Fruit fly (Drosophila melanogaster) whole organism, embryonic: ENCODE measurements around the gene CG8042.
A peak's percentile ranks its signal among the peaks of the same experiment; 100 is the strongest.

Source experiments
- CG10267 ChIP-seq: fragments of 200-800 bp; sonication (Bioruptor generic); optimal IDR thresholded peaks from 2 replicates; lab custom pipeline; 2018; ENCODE audit warnings: missing biosample characterization, mild to moderate bottlenecking, missing genetic modification characterization, moderate library complexity
- CG11560 ChIP-seq: fragments of 200-800 bp; sonication (Bioruptor generic); IDR thresholded peaks from 3 replicates; pipeline ENCODE4 v1.3.6; 2022; ENCODE audit warnings: missing biosample characterization, missing genetic modification characterization
- CG11696 ChIP-seq: fragments of 200-800 bp; sonication (Bioruptor generic); IDR thresholded peaks from 2 replicates; pipeline ENCODE4 v1.3.6; 2022; ENCODE audit warnings: missing biosample characterization, missing genetic modification characterization
- CG12769 ChIP-seq: fragments of 200-800 bp; sonication (Bioruptor generic); optimal IDR thresholded peaks from 2 replicates; lab custom pipeline; 2019; ENCODE audit warnings: missing biosample characterization, mild to moderate bottlenecking, missing genetic modification characterization, moderate library complexity
- CG17328 ChIP-seq: fragments of 200-800 bp; sonication (Bioruptor generic); IDR thresholded peaks from 2 replicates; pipeline ENCODE4 v1.3.6; 2022; ENCODE audit warnings: missing biosample characterization, missing genetic modification characterization
- CG18476 ChIP-seq: fragments of 200-800 bp; sonication (Bioruptor generic); optimal IDR thresholded peaks from 2 replicates; lab custom pipeline; 2016; ENCODE audit warnings: missing biosample characterization, mild to moderate bottlenecking, missing genetic modification characterization
- CG18764 ChIP-seq: fragments of 200-800 bp; sonication (Bioruptor generic); optimal IDR thresholded peaks from 3 replicates; lab custom pipeline; 2016; ENCODE audit warnings: missing biosample characterization, missing genetic modification characterization
- CG2116 ChIP-seq: fragments of 200-800 bp; sonication (Bioruptor generic); optimal IDR thresholded peaks from 3 replicates; lab custom pipeline; 2018; ENCODE audit warnings: missing biosample characterization, mild to moderate bottlenecking, missing genetic modification characterization
- CG2129 ChIP-seq: fragments of 200-800 bp; sonication (Bioruptor generic); IDR thresholded peaks from 2 replicates; pipeline ENCODE4 v1.3.6; 2022; ENCODE audit warnings: missing biosample characterization, missing genetic modification characterization; ENCODE audit not compliant: partially characterized antibody
- CG2712 ChIP-seq: fragments of 200-800 bp; optimal IDR thresholded peaks from 3 replicates; lab custom pipeline; 2019; ENCODE audit warnings: missing biosample characterization, mild to moderate bottlenecking, missing genetic modification characterization, moderate library complexity
- CG31388 ChIP-seq: fragments of 200-800 bp; sonication (Bioruptor generic); optimal IDR thresholded peaks from 2 replicates; lab custom pipeline; 2016; ENCODE audit warnings: missing biosample characterization, missing genetic modification characterization
- CG3726 ChIP-seq: fragments of 200-800 bp; sonication (Bioruptor generic); IDR thresholded peaks from 3 replicates; pipeline ENCODE4, ENCODE4 v1.3.6; 2022; ENCODE audit warnings: missing biosample characterization, missing genetic modification characterization
- CG4328 ChIP-seq: fragments of 200-800 bp; sonication (Bioruptor generic); optimal IDR thresholded peaks from 3 replicates; lab custom pipeline; 2017; ENCODE audit warnings: missing biosample characterization, missing genetic modification reagents, missing genetic modification characterization
- CG6765 ChIP-seq: fragments of 200-800 bp; sonication (Bioruptor generic); optimal IDR thresholded peaks from 3 replicates; lab custom pipeline; 2017; ENCODE audit warnings: missing biosample characterization, mild to moderate bottlenecking, missing genetic modification characterization
- CG7372 ChIP-seq: fragments of 200-800 bp; sonication (Bioruptor generic); IDR thresholded peaks from 2 replicates; pipeline ENCODE4 v1.3.6; 2022; ENCODE audit warnings: missing biosample characterization, missing genetic modification characterization
- CG8359 ChIP-seq: fragments of 200-800 bp; sonication (Bioruptor generic); optimal IDR thresholded peaks from 2 replicates; lab custom pipeline; 2017; ENCODE audit warnings: missing biosample characterization, mild to moderate bottlenecking, missing genetic modification characterization, borderline replicate concordance
- CG8478 ChIP-seq: fragments of >200 bp; optimal IDR thresholded peaks from 2 replicates; lab custom pipeline; 2018
- Dll ChIP-seq: fragments of 200-800 bp; sonication (Bioruptor generic); IDR thresholded peaks from 4 replicates; pipeline ENCODE4 v1.3.6; 2022; ENCODE audit warnings: missing biosample characterization, missing genetic modification characterization; ENCODE audit not compliant: partially characterized antibody
- Doc2 ChIP-seq: fragments of 200-800 bp; sonication (Bioruptor generic); IDR thresholded peaks from 2 replicates; pipeline ENCODE4 v1.3.6; 2022; ENCODE audit warnings: missing biosample characterization, missing genetic modification characterization
- ERR ChIP-seq: fragments of 200-800 bp; sonication (Bioruptor generic); optimal IDR thresholded peaks from 2 replicates; lab custom pipeline; 2016; ENCODE audit warnings: missing biosample characterization, missing genetic modification characterization
- Eip74EF ChIP-seq, 2 experiments: fragments of 200-800 bp in 1 of 2; fragments of >200 bp in 1 of 2; sonication (Bioruptor generic) in 1 of 2; optimal IDR thresholded peaks; 2 replicates each; lab custom pipeline; 2017 to 2019; ENCODE audit warnings: missing biosample characterization in 2 of 2, missing genetic modification characterization in 2 of 2, mild to moderate bottlenecking in 1 of 2, moderate library complexity in 1 of 2
- Ets97D ChIP-seq: fragments of 200-800 bp; sonication (Bioruptor generic); optimal IDR thresholded peaks from 3 replicates; lab custom pipeline; 2016; ENCODE audit warnings: missing biosample characterization, missing genetic modification characterization
- GATAe ChIP-seq: fragments of 200-800 bp; sonication (Bioruptor generic); conservative IDR thresholded peaks from 2 replicates; pipeline ENCODE4 v1.3.6; 2022; ENCODE audit warnings: missing biosample characterization, missing genetic modification characterization
- H15 ChIP-seq: fragments of 200-800 bp; sonication (Bioruptor generic); IDR thresholded peaks from 3 replicates; pipeline ENCODE4 v1.3.6; 2022; ENCODE audit warnings: missing biosample characterization, missing genetic modification characterization
- HLH3B ChIP-seq: fragments of 200-800 bp; sonication (Bioruptor generic); IDR thresholded peaks from 2 replicates; pipeline ENCODE4 v1.3.6; 2022; ENCODE audit warnings: missing biosample characterization, missing genetic modification characterization
- HLHmδ ChIP-seq: fragments of 200-800 bp; sonication (Bioruptor generic); optimal IDR thresholded peaks from 2 replicates; lab custom pipeline; 2018; ENCODE audit warnings: missing biosample characterization, mild to moderate bottlenecking, missing genetic modification characterization, moderate library complexity
- Poxn ChIP-seq: fragments of 200-800 bp; sonication (Bioruptor generic); IDR thresholded peaks from 2 replicates; pipeline ENCODE4 v1.3.6; 2022; ENCODE audit warnings: missing biosample characterization, missing genetic modification characterization
- Sry-δ ChIP-seq: fragments of 200-800 bp; sonication (Bioruptor generic); optimal IDR thresholded peaks from 2 replicates; lab custom pipeline; 2016; ENCODE audit warnings: missing biosample characterization, missing genetic modification characterization
- Tbp ChIP-seq: fragments of >200 bp; optimal IDR thresholded peaks from 2 replicates; lab custom pipeline; 2018; ENCODE audit warnings: missing biosample characterization, missing genetic modification characterization
- Trl ChIP-seq, 3 experiments: fragments of >200 bp in 2 of 3; fragments of 200-800 bp in 1 of 3; sonication (Bioruptor generic) in 1 of 3; optimal IDR thresholded peaks; 2 replicates in 1 of 3; 3 replicates in 2 of 3; lab custom pipeline; 2016 to 2017; ENCODE audit warnings: missing biosample characterization in 1 of 3, missing genetic modification characterization in 1 of 3
- Usf ChIP-seq: fragments of 200-800 bp; sonication (Bioruptor generic); optimal IDR thresholded peaks from 2 replicates; lab custom pipeline; 2017; ENCODE audit warnings: missing genotype, missing biosample characterization, missing genetic modification characterization
- ara ChIP-seq: fragments of 200-800 bp; sonication (Bioruptor generic); IDR thresholded peaks from 2 replicates; pipeline ENCODE4 v1.3.6; 2022; ENCODE audit warnings: missing biosample characterization, missing genetic modification characterization
- bab2 ChIP-seq: fragments of 200-800 bp; sonication (Bioruptor generic); optimal IDR thresholded peaks from 2 replicates; lab custom pipeline; 2016; ENCODE audit warnings: missing biosample characterization, missing genetic modification characterization
- bbx ChIP-seq: fragments of 200-800 bp; sonication (Bioruptor generic); IDR thresholded peaks from 2 replicates; pipeline ENCODE4 v1.3.6; 2022; ENCODE audit warnings: missing biosample characterization, missing genetic modification characterization; ENCODE audit not compliant: partially characterized antibody
- ci ChIP-seq: fragments of 200-800 bp; sonication (Bioruptor generic); IDR thresholded peaks from 3 replicates; pipeline ENCODE4 v1.3.6; 2022; ENCODE audit warnings: missing biosample characterization, missing genetic modification characterization
- exex ChIP-seq: fragments of 200-800 bp; sonication (Bioruptor generic); optimal IDR thresholded peaks from 4 replicates; lab custom pipeline; 2018; ENCODE audit warnings: missing biosample characterization, mild to moderate bottlenecking, missing genetic modification characterization, moderate library complexity
- fd64A ChIP-seq: fragments of 200-800 bp; sonication (Bioruptor generic); optimal IDR thresholded peaks from 3 replicates; lab custom pipeline; 2018; ENCODE audit warnings: missing biosample characterization, mild to moderate bottlenecking, missing genetic modification characterization
- ham ChIP-seq: fragments of 200-800 bp; sonication (Bioruptor generic); IDR thresholded peaks from 2 replicates; pipeline ENCODE4 v1.3.6; 2022; ENCODE audit warnings: missing biosample characterization, missing genetic modification characterization
- ind ChIP-seq: fragments of 200-800 bp; sonication (Bioruptor generic); optimal IDR thresholded peaks from 3 replicates; lab custom pipeline; 2016; ENCODE audit warnings: missing biosample characterization, missing genetic modification characterization
- knrl ChIP-seq: fragments of 200-800 bp; sonication (Bioruptor generic); IDR thresholded peaks from 3 replicates; pipeline ENCODE4 v1.3.6; 2022; ENCODE audit warnings: missing biosample characterization, missing genetic modification characterization; ENCODE audit not compliant: partially characterized antibody
- mld ChIP-seq: fragments of 200-800 bp; sonication (Bioruptor generic); IDR thresholded peaks from 3 replicates; pipeline ENCODE4 v1.3.6; 2022; ENCODE audit warnings: missing biosample characterization, missing genetic modification characterization; ENCODE audit not compliant: partially characterized antibody
- pho ChIP-seq: fragments of 200-800 bp; sonication (Bioruptor generic); optimal IDR thresholded peaks from 2 replicates; lab custom pipeline; 2016; ENCODE audit warnings: missing biosample characterization, missing genetic modification characterization
- psq ChIP-seq: fragments of 200-800 bp; sonication (Bioruptor generic); optimal IDR thresholded peaks from 2 replicates; lab custom pipeline; 2017; ENCODE audit warnings: missing biosample characterization, missing genetic modification characterization
- rib ChIP-seq: fragments of 200-800 bp; sonication (Bioruptor generic); IDR thresholded peaks from 2 replicates; pipeline ENCODE4 v1.3.6; 2022; ENCODE audit warnings: missing biosample characterization, missing genetic modification characterization
- zf30C ChIP-seq: fragments of 200-800 bp; sonication (Bioruptor generic); optimal IDR thresholded peaks from 3 replicates; lab custom pipeline; 2018; ENCODE audit warnings: missing biosample characterization, mild to moderate bottlenecking, missing genetic modification characterization

CG8042 gene

dm6 chr3L:7935933-7936494, 38.8 kb downstream of the CG8042 start, which contains the start of the genes syd and Srp9 (continued):
- TF ChIP-seq HLHmδ (no peak), Sry-δ (GFP tag; lab: Kevin White, UChicago) (no peak), Trl (optimal IDR thresholded peaks at IDR 0.05; lab: Kevin White, UChicago) (no peak), Trl (GFP tag; optimal IDR thresholded peaks at IDR 0.05; lab: Kevin White, UChicago) (no peak), Dll (GFP tag; lab: Robert Waterston, UW) (peak; percentile 56; the same call in 1 of the 4 replicates), CG11560 (tag; lab: Robert Waterston, UW) (peak; percentile 98), CG6765 (no peak), CG12769 (tag; lab: Kevin White, UChicago) (no peak), Eip74EF (GFP tag; optimal IDR thresholded peaks at IDR 0.05; lab: Kevin White, UChicago) (no peak), CG10267 (tag; lab: Kevin White, UChicago) (peak; percentile 59), rib (GFP tag; lab: Robert Waterston, UW) (no peak), CG2116 (peak; percentile 57), psq (GFP tag; lab: Kevin White, UChicago) (peak; percentile 17), ara (GFP tag; lab: Robert Waterston, UW) (no peak), Poxn (GFP tag; lab: Robert Waterston, UW) (no peak), Usf (no peak), CG8478 (lab: Kevin White, UChicago) (no peak), CG3726 (GFP tag; lab: Robert Waterston, UW) (no peak), Doc2 (no peak), bab2 (GFP tag; lab: Kevin White, UChicago) (no peak), ind (GFP tag; lab: Kevin White, UChicago) (no peak), CG7372 (GFP tag; lab: Robert Waterston, UW) (no peak), H15 (no peak), GATAe (GFP tag; lab: Robert Waterston, UW) (no peak), ham (GFP tag; lab: Robert Waterston, UW) (no peak), HLH3B (GFP tag; lab: Robert Waterston, UW) (no peak), CG8359 (GFP tag; lab: Kevin White, UChicago) (no peak), CG2129 (GFP tag; lab: Robert Waterston, UW) (no peak), CG18764 (GFP tag; lab: Kevin White, UChicago) (no peak), exex (tag; lab: Kevin White, UChicago) (peak; percentile 36), CG31388 (GFP tag; lab: Kevin White, UChicago) (no peak), CG4328 (GFP tag; lab: Kevin White, UChicago) (no peak), ERR (GFP tag; lab: Kevin White, UChicago) (no peak), CG18476 (no peak), bbx (GFP tag; lab: Robert Waterston, UW) (no peak), Ets97D (GFP tag; lab: Kevin White, UChicago) (peak; percentile 38), zf30C (GFP tag; lab: Kevin White, UChicago) (no peak), CG17328 (GFP tag; lab: Robert Waterston, UW) (no peak), mld (GFP tag; lab: Robert Waterston, UW) (no peak), Tbp (GFP tag; lab: Kevin White, UChicago) (no peak), knrl (GFP tag; lab: Robert Waterston, UW) (no peak), pho (GFP tag; lab: Kevin White, UChicago) (no peak), ci (GFP tag; lab: Robert Waterston, UW) (no peak), CG2712 (tag; lab: Kevin White, UChicago) (peak; percentile 99), CG11696 (GFP tag; lab: Robert Waterston, UW) (no peak), fd64A (GFP tag; lab: Kevin White, UChicago) (no peak)
